Fruit fly (Drosophila melanogaster): ENCODE measurements around the gene CG5953.

- TF ChIP-seq CG10959 (GFP tag; IDR thresholded peaks at IDR 0.05) (peak; percentile 64), CG6854 (GFP tag; optimal IDR thresholded peaks at IDR 0.05) (peak; percentile 57), run (tag; optimal IDR thresholded peaks at IDR 0.05) (peak; percentile 62), crc (GFP tag; optimal IDR thresholded peaks at IDR 0.05) (no peak), CG43689 (GFP tag; IDR thresholded peaks at IDR 0.05) (0 out of 2 replicates have a peak, but pooled peaks have one; percentile 42), CG8765 (GFP tag; IDR thresholded peaks at IDR 0.05) (no peak), CHES-1-like (GFP tag; optimal IDR thresholded peaks at IDR 0.05) (peak; percentile 57), dmrt11E (tag; optimal IDR thresholded peaks at IDR 0.05) (peak; percentile 82), gro (GFP tag; optimal IDR thresholded peaks at IDR 0.05) (no peak), nau (GFP tag; optimal IDR thresholded peaks at IDR 0.05) (peak; percentile 65)
Measured at dm6 chr2L:16492617-16493203, 40.0 kb downstream of the CG5953 start.
